Fruit fly (Drosophila melanogaster): ENCODE data around the gene inaF-C.

inaF-C gene

DNA sequence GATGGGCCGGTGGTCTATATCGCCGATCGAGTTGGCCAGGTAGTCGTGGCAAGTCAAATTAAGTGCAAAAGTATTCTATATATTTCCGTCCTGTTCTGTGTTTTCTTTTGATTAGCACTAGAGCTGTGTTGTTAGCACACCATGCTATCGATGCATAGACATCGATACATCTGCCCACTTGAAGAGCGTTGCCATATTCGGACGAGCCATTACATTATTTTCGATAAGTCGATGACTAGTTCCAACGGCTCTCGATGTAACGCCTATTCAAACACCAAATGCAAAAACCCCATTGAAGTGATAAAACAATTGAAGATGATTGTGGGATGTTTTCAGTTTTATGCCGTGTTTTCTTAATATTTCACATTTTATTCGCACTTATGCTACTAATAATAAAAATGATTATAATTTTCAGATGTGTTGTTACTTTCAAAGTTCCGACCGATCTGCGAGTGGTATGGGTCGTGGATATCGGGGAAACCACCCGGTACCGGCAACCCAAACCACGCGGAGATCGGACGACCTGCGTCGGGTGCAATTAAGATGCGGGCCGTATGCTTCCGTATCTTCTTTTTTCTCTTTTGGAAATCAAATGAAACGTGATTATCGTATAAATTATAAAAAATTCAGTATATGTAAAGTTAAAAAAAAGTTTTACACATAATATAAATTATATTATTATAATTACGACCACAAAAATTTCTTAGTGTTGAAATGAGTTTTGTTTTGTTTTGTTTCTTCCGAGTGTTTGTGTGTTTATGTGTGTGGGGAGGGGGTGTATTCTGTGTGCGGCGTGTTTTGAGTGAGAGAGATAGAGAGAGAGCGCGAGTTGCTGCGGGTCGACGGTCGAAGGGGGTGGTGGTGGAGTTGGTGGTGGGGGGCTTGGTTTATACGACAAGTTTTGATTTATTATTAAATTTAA lies 21.5 kb downstream of the inaF-C start, which contains the start of gene FucT6 (continued):
- TF ChIP-seq CG8632 (GFP tag; optimal IDR thresholded peaks at IDR 0.05) (no peak), cyc (GFP tag; optimal IDR thresholded peaks at IDR 0.05) (no peak), OdsH (GFP tag; optimal IDR thresholded peaks at IDR 0.05) (no peak), fd59A (GFP tag; optimal IDR thresholded peaks at IDR 0.05) (no peak), CG34406 (GFP tag; optimal IDR thresholded peaks at IDR 0.05) (peak; percentile 18), Hr4 (GFP tag; optimal IDR thresholded peaks at IDR 0.05) (no peak), dsx (GFP tag; optimal IDR thresholded peaks at IDR 0.05; ENCODE audit: poor library complexity, severe bottlenecking) (peak; percentile 20), Hr39 (GFP tag; optimal IDR thresholded peaks at IDR 0.05) (no peak), Ets21C (GFP tag; optimal IDR thresholded peaks at IDR 0.05) (no peak), Hr38 (GFP tag; optimal IDR thresholded peaks at IDR 0.05) (no peak)

DNA sequence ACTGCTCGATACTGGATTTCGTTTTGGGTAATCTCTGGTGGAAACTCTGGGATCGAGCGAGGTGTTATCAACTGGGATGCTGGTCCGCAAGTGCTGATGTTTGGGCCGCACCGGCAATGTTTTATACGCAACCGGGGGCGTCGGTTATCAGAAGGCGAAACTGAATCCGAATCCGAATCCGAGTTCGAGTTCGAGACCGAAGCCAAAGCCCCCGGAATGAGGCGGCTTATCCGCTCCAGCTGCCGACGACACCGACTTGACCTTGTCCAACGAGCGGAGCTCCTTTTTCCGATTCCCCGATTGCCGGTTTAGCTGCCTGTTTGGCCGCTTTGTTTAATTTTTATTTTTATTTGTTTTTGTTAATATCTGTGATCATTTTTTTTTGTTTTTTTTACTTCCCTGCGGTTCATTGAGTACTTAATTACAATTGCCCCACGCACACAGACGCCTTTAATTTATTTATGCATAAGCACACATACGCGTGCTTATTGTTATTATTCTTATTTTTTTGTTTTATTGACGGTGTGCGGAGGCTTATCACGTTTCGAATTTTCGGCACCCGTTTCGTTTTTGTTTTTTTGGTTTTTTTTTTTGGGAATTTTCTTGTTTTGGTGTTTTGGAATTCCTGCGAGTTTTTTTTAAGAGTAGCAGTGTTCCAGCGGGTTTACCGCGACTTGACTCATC lies 26.5 kb downstream of the inaF-C start, which contains the start of gene CG2444:
TSS of gene CG2444 (minus strand) at position 372 of the 684 bp plus-strand sequence.
- TF ChIP-seq CG11294 (GFP tag; IDR thresholded peaks at IDR 0.05) (no peak), CG3032 (tag; optimal IDR thresholded peaks at IDR 0.05) (no peak), vri (GFP tag; optimal IDR thresholded peaks at IDR 0.05) (peak; percentile 49), ss (GFP tag; optimal IDR thresholded peaks at IDR 0.05) (no peak), Eip78C (GFP tag) (peak; percentile 28), cyc (GFP tag; optimal IDR thresholded peaks at IDR 0.05) (no peak), net (GFP tag; optimal IDR thresholded peaks at IDR 0.05) (no peak), CG9139 (GFP tag; optimal IDR thresholded peaks at IDR 0.05) (no peak), CG6854 (GFP tag; optimal IDR thresholded peaks at IDR 0.05) (no peak), CG11902 (GFP tag; optimal IDR thresholded peaks at IDR 0.05) (no peak), fd85E (GFP tag; optimal IDR thresholded peaks at IDR 0.05) (no peak), CG32006 (GFP tag; optimal IDR thresholded peaks at IDR 0.05) (no peak), CG8319 (GFP tag; optimal IDR thresholded peaks at IDR 0.05) (no peak), OdsH (GFP tag; optimal IDR thresholded peaks at IDR 0.05) (no peak), Gug (GFP tag; IDR thresholded peaks at IDR 0.05) (no peak), svp (GFP tag) (peak; percentile 98), CG6792 (GFP tag; optimal IDR thresholded peaks at IDR 0.05) (no peak), Eip93F (GFP tag; optimal IDR thresholded peaks at IDR 0.05) (peak; percentile 67), CG16779 (tag; optimal IDR thresholded peaks at IDR 0.05) (no peak), dac (GFP tag; optimal IDR thresholded peaks at IDR 0.05) (no peak)

DNA sequence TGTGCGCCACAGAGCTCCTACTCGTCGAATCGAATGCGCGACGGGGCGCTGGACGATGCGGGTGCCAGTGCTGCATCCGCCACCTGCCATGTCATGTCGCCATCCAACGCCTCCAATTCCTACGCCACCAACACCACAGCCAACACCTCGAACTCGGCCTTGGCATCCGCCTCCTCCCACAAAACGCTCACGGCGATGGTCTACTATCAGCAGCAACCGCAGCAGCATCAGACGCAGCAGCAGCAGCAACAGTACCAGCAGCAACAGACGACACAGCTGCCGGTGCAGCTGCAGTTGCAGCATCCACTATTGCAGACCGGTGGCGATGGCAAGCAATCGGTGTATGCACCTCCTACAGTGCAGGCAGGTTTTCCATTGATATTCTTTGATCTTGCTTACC lies 30.8 kb downstream of the inaF-C start:
- no peak for TF ChIP-seq dsx (GFP tag; optimal IDR thresholded peaks at IDR 0.05; ENCODE audit: poor library complexity, severe bottlenecking)
- TF ChIP-seq CG34406 (GFP tag; optimal IDR thresholded peaks at IDR 0.05), result no peak
- TF ChIP-seq CG6808 (GFP tag; optimal IDR thresholded peaks at IDR 0.05), result no peak
- no peak for TF ChIP-seq dac (GFP tag; optimal IDR thresholded peaks at IDR 0.05)
- TF ChIP-seq net (GFP tag; optimal IDR thresholded peaks at IDR 0.05), result no peak
- TF ChIP-seq salr (GFP tag; optimal IDR thresholded peaks at IDR 0.05), result no peak
- TF ChIP-seq cyc (GFP tag; optimal IDR thresholded peaks at IDR 0.05), result no peak
- no peak for TF ChIP-seq Sox15 (GFP tag; optimal IDR thresholded peaks at IDR 0.05)
- no peak for TF ChIP-seq Hr4 (GFP tag; optimal IDR thresholded peaks at IDR 0.05)
- no peak for TF ChIP-seq CG3919 (GFP tag; optimal IDR thresholded peaks at IDR 0.05)
- no peak for TF ChIP-seq OdsH (GFP tag; optimal IDR thresholded peaks at IDR 0.05)
- no peak for TF ChIP-seq CG6854 (GFP tag; optimal IDR thresholded peaks at IDR 0.05)
- TF ChIP-seq Hr39 (GFP tag; optimal IDR thresholded peaks at IDR 0.05), result no peak
- TF ChIP-seq CG11294 (GFP tag; IDR thresholded peaks at IDR 0.05), result no peak

DNA sequence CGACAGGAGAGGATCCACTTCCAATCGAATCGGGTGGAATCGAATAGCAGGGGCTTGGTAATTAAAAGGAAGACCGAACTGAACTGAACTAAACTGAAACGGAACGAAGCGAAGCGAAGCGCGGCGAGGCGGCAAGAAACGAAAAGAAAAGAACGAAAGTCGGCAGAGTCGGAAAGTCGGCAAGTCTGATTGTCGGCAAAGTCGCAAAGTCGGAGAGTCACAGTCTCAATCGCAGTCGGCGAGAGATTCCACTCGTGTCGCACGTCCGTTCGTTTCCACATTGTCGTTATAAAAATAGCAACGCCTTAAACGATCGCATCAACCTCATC lies 35.7 kb downstream of the inaF-C start:
- TF ChIP-seq Sox15 (GFP tag; optimal IDR thresholded peaks at IDR 0.05) (no peak), svp (GFP tag) (peak; percentile 58), CG6163 (GFP tag; IDR thresholded peaks at IDR 0.05) (peak; percentile 39; the same call in 1 of the 3 replicates)

All from whole organism, prepupa.